In genomic region chrX:10877087-10877935, dm6 we compare ENCODE assay signal across 1 fruit fly cellular context.
TF ChIP-seq lines count a peak whose summit lies in the region.

Gene CG1637 (minus strand): TSS chrX:10877893.

TF ChIP-seq in whole organism, embryonic, 481 proteins besides CTCF, POLR2A, EP300 and RAD21 (continued from another document and continues in another):
- no peak for TF ChIP-seq CG7839 (tag; optimal IDR thresholded peaks at IDR 0.05; lab: Kevin White, UChicago)
- no peak for TF ChIP-seq h (optimal IDR thresholded peaks at IDR 0.05; lab: Kevin White, UChicago)
- no peak for TF ChIP-seq Atf3 (GFP tag; optimal IDR thresholded peaks at IDR 0.05; lab: Kevin White, UChicago)
- no peak for TF ChIP-seq tup (GFP tag; optimal IDR thresholded peaks at IDR 0.05; lab: Kevin White, UChicago)
- TF ChIP-seq pb (GFP tag; optimal IDR thresholded peaks at IDR 0.05; lab: Kevin White, UChicago): no peak
- peak; percentile 64 for TF ChIP-seq CG2116 (GFP tag; optimal IDR thresholded peaks at IDR 0.05; lab: Kevin White, UChicago)
- TF ChIP-seq crp (GFP tag; optimal IDR thresholded peaks at IDR 0.05; lab: Kevin White, UChicago): peak in 1 of 2 experiments; percentile 25
- TF ChIP-seq CG9932 (GFP tag; IDR thresholded peaks at IDR 0.05; lab: Robert Waterston, UW): no peak
- no peak for TF ChIP-seq Hr39 (optimal IDR thresholded peaks at IDR 0.05; lab: Kevin White, UChicago)
- TF ChIP-seq CG17359 (tag; optimal IDR thresholded peaks at IDR 0.05; lab: Kevin White, UChicago): no peak
- TF ChIP-seq Dfd (GFP tag; optimal IDR thresholded peaks at IDR 0.05; lab: Kevin White, UChicago): no peak
- no peak for TF ChIP-seq BtbVII (GFP tag; optimal IDR thresholded peaks at IDR 0.05; lab: Kevin White, UChicago)
- TF ChIP-seq CG2202 (tag; optimal IDR thresholded peaks at IDR 0.05; lab: Kevin White, UChicago): peak; percentile 3
- peak; percentile 80 for TF ChIP-seq Dref (GFP tag; IDR thresholded peaks at IDR 0.05; lab: Robert Waterston, UW)
- TF ChIP-seq CrebB (tag; optimal IDR thresholded peaks at IDR 0.05; lab: Kevin White, UChicago): no peak
- TF ChIP-seq z (GFP tag; IDR thresholded peaks at IDR 0.05; lab: Robert Waterston, UW): no peak
- no peak for TF ChIP-seq psq (GFP tag; optimal IDR thresholded peaks at IDR 0.05; lab: Kevin White, UChicago)
- TF ChIP-seq CG11560 (tag; IDR thresholded peaks at IDR 0.05; lab: Robert Waterston, UW): no peak
- no peak for TF ChIP-seq CG3838 (GFP tag; optimal IDR thresholded peaks at IDR 0.05; lab: Kevin White, UChicago)
- no peak for TF ChIP-seq CG4328 (GFP tag; optimal IDR thresholded peaks at IDR 0.05; lab: Kevin White, UChicago)
- TF ChIP-seq Jarid2 (GFP tag; optimal IDR thresholded peaks at IDR 0.05; lab: Kevin White, UChicago): no peak
- no peak for TF ChIP-seq CG6683 (GFP tag; optimal IDR thresholded peaks at IDR 0.05; lab: Kevin White, UChicago)
- TF ChIP-seq lbe (GFP tag; optimal IDR thresholded peaks at IDR 0.05; lab: Kevin White, UChicago): no peak
- TF ChIP-seq CG2889 (GFP tag; IDR thresholded peaks at IDR 0.05; lab: Robert Waterston, UW): no peak
- peak; percentile 32; the same call in 1 of the 3 replicates for TF ChIP-seq Doc3 (GFP tag; IDR thresholded peaks at IDR 0.05; lab: Robert Waterston, UW; ENCODE audit: partially characterized antibody)
- no peak for TF ChIP-seq ab (GFP tag; optimal IDR thresholded peaks at IDR 0.05; lab: Kevin White, UChicago)
- TF ChIP-seq NFAT (GFP tag; IDR thresholded peaks at IDR 0.05; lab: Robert Waterston, UW): no peak
- TF ChIP-seq Sox100B (GFP tag; optimal IDR thresholded peaks at IDR 0.05; lab: Kevin White, UChicago): no peak
- no peak for TF ChIP-seq Ravus (GFP tag; IDR thresholded peaks at IDR 0.05; lab: Robert Waterston, UW)
- TF ChIP-seq dmrt99B (tag; optimal IDR thresholded peaks at IDR 0.05; lab: Kevin White, UChicago): peak; percentile 42
- TF ChIP-seq CkIIα-i1 (GFP tag; IDR thresholded peaks at IDR 0.05; lab: Robert Waterston, UW): no peak
- TF ChIP-seq Oli (tag; optimal IDR thresholded peaks at IDR 0.05; lab: Kevin White, UChicago): no peak
- no peak for TF ChIP-seq odd (GFP tag; optimal IDR thresholded peaks at IDR 0.05; lab: Kevin White, UChicago)
- 0 out of 3 replicates have a peak, but pooled peaks have one; percentile 52 for TF ChIP-seq mld (GFP tag; IDR thresholded peaks at IDR 0.05; lab: Robert Waterston, UW; ENCODE audit: partially characterized antibody)
- no peak for TF ChIP-seq ttk (GFP tag; IDR thresholded peaks at IDR 0.05; lab: Robert Waterston, UW)
- no peak for TF ChIP-seq CG8089 (GFP tag; optimal IDR thresholded peaks at IDR 0.05; lab: Kevin White, UChicago)
- no peak for TF ChIP-seq CG11696 (GFP tag; IDR thresholded peaks at IDR 0.05; lab: Robert Waterston, UW)
- no peak for TF ChIP-seq CG6272 (GFP tag; IDR thresholded peaks at IDR 0.05; lab: Robert Waterston, UW)
- peak; percentile 32 for TF ChIP-seq Med (GFP tag; lab: Kevin White, UChicago)
- no peak for TF ChIP-seq fd3F (GFP tag; optimal IDR thresholded peaks at IDR 0.05; lab: Kevin White, UChicago)
- TF ChIP-seq CG31224 (GFP tag; IDR thresholded peaks at IDR 0.05; lab: Robert Waterston, UW): no peak
- TF ChIP-seq Stat92E (GFP tag; optimal IDR thresholded peaks at IDR 0.05; lab: Kevin White, UChicago): no peak
- TF ChIP-seq CG3726 (GFP tag; IDR thresholded peaks at IDR 0.05; lab: Robert Waterston, UW): no peak
- TF ChIP-seq Dll (GFP tag; IDR thresholded peaks at IDR 0.05; lab: Robert Waterston, UW; ENCODE audit: partially characterized antibody): peak; percentile 72
- no peak for TF ChIP-seq CHES-1-like (GFP tag; optimal IDR thresholded peaks at IDR 0.05; lab: Kevin White, UChicago)
- TF ChIP-seq bab2 (GFP tag; optimal IDR thresholded peaks at IDR 0.05; lab: Kevin White, UChicago): no peak
- peak; percentile 86; the same call in 3 of the 4 replicates for TF ChIP-seq chinmo (GFP tag; IDR thresholded peaks at IDR 0.05; lab: Robert Waterston, UW; ENCODE audit: partially characterized antibody)
- no peak for TF ChIP-seq Elba2 (GFP tag; optimal IDR thresholded peaks at IDR 0.05; lab: Kevin White, UChicago)
- TF ChIP-seq disco-r (GFP tag; optimal IDR thresholded peaks at IDR 0.05; lab: Kevin White, UChicago): no peak
- no peak for TF ChIP-seq CG4854 (GFP tag; optimal IDR thresholded peaks at IDR 0.05; lab: Kevin White, UChicago)
- TF ChIP-seq CG6813 (GFP tag; optimal IDR thresholded peaks at IDR 0.05; lab: Kevin White, UChicago): no peak
- no peak for TF ChIP-seq ap (GFP tag; IDR thresholded peaks at IDR 0.05; lab: Robert Waterston, UW)
- no peak for TF ChIP-seq CG30431 (GFP tag; optimal IDR thresholded peaks at IDR 0.05; lab: Kevin White, UChicago)
- no peak for TF ChIP-seq fd96Cb (tag; optimal IDR thresholded peaks at IDR 0.05; lab: Kevin White, UChicago)
- peak; percentile 67 for TF ChIP-seq CG6791 (GFP tag; IDR thresholded peaks at IDR 0.05; lab: Robert Waterston, UW; ENCODE audit: partially characterized antibody)
- TF ChIP-seq toy (GFP tag; IDR thresholded peaks at IDR 0.05; lab: Robert Waterston, UW): no peak
- no peak for TF ChIP-seq ci (GFP tag; IDR thresholded peaks at IDR 0.05; lab: Robert Waterston, UW)
- peak; percentile 32; the same call in 1 of the 3 replicates for TF ChIP-seq CG7963 (GFP tag; IDR thresholded peaks at IDR 0.05; lab: Robert Waterston, UW; ENCODE audit: partially characterized antibody)
- no peak for TF ChIP-seq B-H1 (GFP tag; IDR thresholded peaks at IDR 0.05; lab: Robert Waterston, UW)
- TF ChIP-seq Lpt (GFP tag; optimal IDR thresholded peaks at IDR 0.05; lab: Kevin White, UChicago): no peak
- no peak for TF ChIP-seq gce (GFP tag; IDR thresholded peaks at IDR 0.05; lab: Robert Waterston, UW)
- TF ChIP-seq hbn (GFP tag; IDR thresholded peaks at IDR 0.05; lab: Robert Waterston, UW; ENCODE audit: partially characterized antibody): peak; percentile 64
- TF ChIP-seq jing (GFP tag; optimal IDR thresholded peaks at IDR 0.05; lab: Kevin White, UChicago): no peak
- no peak for TF ChIP-seq Six4 (GFP tag; optimal IDR thresholded peaks at IDR 0.05; lab: Kevin White, UChicago)
- no peak for TF ChIP-seq Neu2 (GFP tag; optimal IDR thresholded peaks at IDR 0.05; lab: Kevin White, UChicago; ENCODE audit: borderline replicate concordance)
- TF ChIP-seq nau (GFP tag; optimal IDR thresholded peaks at IDR 0.05; lab: Kevin White, UChicago): no peak
- peak; percentile 54 for TF ChIP-seq CG34224 (GFP tag; IDR thresholded peaks at IDR 0.05; lab: Robert Waterston, UW; ENCODE audit: partially characterized antibody)
- no peak for TF ChIP-seq CG14050 (GFP tag; IDR thresholded peaks at IDR 0.05; lab: Robert Waterston, UW)
- no peak for TF ChIP-seq CG17802 (tag; optimal IDR thresholded peaks at IDR 0.05; lab: Kevin White, UChicago)
- no peak for TF ChIP-seq Nf-YB (GFP tag; optimal IDR thresholded peaks at IDR 0.05; lab: Kevin White, UChicago)
- no peak for TF ChIP-seq HmgD (GFP tag; optimal IDR thresholded peaks at IDR 0.05; lab: Kevin White, UChicago)
- TF ChIP-seq tll (GFP tag; optimal IDR thresholded peaks at IDR 0.05; lab: Kevin White, UChicago): no peak
- no peak for TF ChIP-seq CG8478 (optimal IDR thresholded peaks at IDR 0.05; lab: Kevin White, UChicago)
- TF ChIP-seq CG15479 (GFP tag; optimal IDR thresholded peaks at IDR 0.05; lab: Kevin White, UChicago): no peak
- peak; percentile 45 for TF ChIP-seq inv (GFP tag; IDR thresholded peaks at IDR 0.05; lab: Robert Waterston, UW; ENCODE audit: partially characterized antibody)
- TF ChIP-seq cg (GFP tag; optimal IDR thresholded peaks at IDR 0.05; lab: Kevin White, UChicago): no peak
- TF ChIP-seq CG13424 (tag; optimal IDR thresholded peaks at IDR 0.05; lab: Kevin White, UChicago): no peak
- 0 out of 3 replicates have a peak, but pooled peaks have one; percentile 8 for TF ChIP-seq row (GFP tag; IDR thresholded peaks at IDR 0.05; lab: Robert Waterston, UW)
- TF ChIP-seq CG9727 (GFP tag; optimal IDR thresholded peaks at IDR 0.05; lab: Kevin White, UChicago): peak; percentile 21
- TF ChIP-seq Usf (GFP tag; optimal IDR thresholded peaks at IDR 0.05; lab: Kevin White, UChicago): no peak
- peak; percentile 42 for TF ChIP-seq CG15514 (GFP tag; optimal IDR thresholded peaks at IDR 0.05; lab: Kevin White, UChicago)
- TF ChIP-seq nerfin-2 (GFP tag; IDR thresholded peaks at IDR 0.05; lab: Robert Waterston, UW; ENCODE audit: partially characterized antibody): no peak
- no peak for TF ChIP-seq CG7987 (GFP tag; optimal IDR thresholded peaks at IDR 0.05; lab: Kevin White, UChicago)
- no peak for TF ChIP-seq Ptx1 (GFP tag; IDR thresholded peaks at IDR 0.05; lab: Robert Waterston, UW)
- no peak for TF ChIP-seq NK7.1 (GFP tag; optimal IDR thresholded peaks at IDR 0.05; lab: Kevin White, UChicago)
- TF ChIP-seq CG6175 (GFP tag; IDR thresholded peaks at IDR 0.05; lab: Robert Waterston, UW): no peak
- peak; percentile 52 for TF ChIP-seq D (optimal IDR thresholded peaks at IDR 0.05; lab: Kevin White, UChicago)
- TF ChIP-seq D (GFP tag; optimal IDR thresholded peaks at IDR 0.05; lab: Kevin White, UChicago): no peak
- TF ChIP-seq abd-A (tag; optimal IDR thresholded peaks at IDR 0.05; lab: Kevin White, UChicago): no peak
- TF ChIP-seq Doc2 (GFP tag; IDR thresholded peaks at IDR 0.05; lab: Robert Waterston, UW): no peak
- TF ChIP-seq CG16813 (GFP tag; IDR thresholded peaks at IDR 0.05; lab: Robert Waterston, UW; ENCODE audit: partially characterized antibody): peak; percentile 68
- TF ChIP-seq sob (GFP tag; IDR thresholded peaks at IDR 0.05; lab: Robert Waterston, UW): no peak
- peak; percentile 44; the same call in 1 of the 2 replicates for TF ChIP-seq vvl (GFP tag; IDR thresholded peaks at IDR 0.05; lab: Robert Waterston, UW)
- TF ChIP-seq caup (GFP tag; optimal IDR thresholded peaks at IDR 0.05; lab: Kevin White, UChicago; ENCODE audit: severe bottlenecking): no peak
- TF ChIP-seq zen2 (GFP tag; IDR thresholded peaks at IDR 0.05; lab: Robert Waterston, UW; ENCODE audit: partially characterized antibody): peak; percentile 66
- no peak for TF ChIP-seq HLHmδ (GFP tag; optimal IDR thresholded peaks at IDR 0.05; lab: Kevin White, UChicago)
- TF ChIP-seq pan (optimal IDR thresholded peaks at IDR 0.05; lab: Kevin White, UChicago): no peak
- TF ChIP-seq pan (GFP tag; optimal IDR thresholded peaks at IDR 0.05 in 1 of 2, IDR thresholded peaks at IDR 0.05 in 1 of 2): no peak
- TF ChIP-seq CG13624 (GFP tag; optimal IDR thresholded peaks at IDR 0.05; lab: Kevin White, UChicago): no peak
- peak; percentile 78 for TF ChIP-seq CG13287 (GFP tag; IDR thresholded peaks at IDR 0.05; lab: Robert Waterston, UW; ENCODE audit: partially characterized antibody)
- no peak for TF ChIP-seq Antp (GFP tag; optimal IDR thresholded peaks at IDR 0.05; lab: Kevin White, UChicago)
- TF ChIP-seq CG10462 (GFP tag; optimal IDR thresholded peaks at IDR 0.05; lab: Kevin White, UChicago): no peak
- TF ChIP-seq lilli (GFP tag; optimal IDR thresholded peaks at IDR 0.05; lab: Kevin White, UChicago): no peak
- no peak for TF ChIP-seq crol (GFP tag; IDR thresholded peaks at IDR 0.05; lab: Robert Waterston, UW)
- no peak for TF ChIP-seq hth (optimal IDR thresholded peaks at IDR 0.05; lab: Kevin White, UChicago)
- no peak for TF ChIP-seq sd (tag; optimal IDR thresholded peaks at IDR 0.05; lab: Kevin White, UChicago)
- TF ChIP-seq CG6765 (GFP tag; optimal IDR thresholded peaks at IDR 0.05; lab: Kevin White, UChicago): no peak
- no peak for TF ChIP-seq wdn (GFP tag; IDR thresholded peaks at IDR 0.05; lab: Robert Waterston, UW)
- TF ChIP-seq unc-4 (GFP tag; IDR thresholded peaks at IDR 0.05; lab: Robert Waterston, UW; ENCODE audit: partially characterized antibody): peak; percentile 65
- TF ChIP-seq peb (GFP tag; IDR thresholded peaks at IDR 0.05; lab: Robert Waterston, UW): no peak
- TF ChIP-seq grn (GFP tag; optimal IDR thresholded peaks at IDR 0.05; lab: Kevin White, UChicago): no peak
- no peak for TF ChIP-seq seq (GFP tag; IDR thresholded peaks at IDR 0.05; lab: Robert Waterston, UW)
- TF ChIP-seq CG14860 (GFP tag; IDR thresholded peaks at IDR 0.05; lab: Robert Waterston, UW; ENCODE audit: partially characterized antibody): peak; percentile 57; the same call in 1 of the 3 replicates
- no peak for TF ChIP-seq CG18476 (GFP tag; optimal IDR thresholded peaks at IDR 0.05; lab: Kevin White, UChicago)
- peak; percentile 82 for TF ChIP-seq gfzf (GFP tag; optimal IDR thresholded peaks at IDR 0.05; lab: Kevin White, UChicago)
- TF ChIP-seq CG12769 (tag; optimal IDR thresholded peaks at IDR 0.05; lab: Kevin White, UChicago): no peak
- peak; percentile 35 for TF ChIP-seq trem (tag; optimal IDR thresholded peaks at IDR 0.05; lab: Kevin White, UChicago)
- no peak for TF ChIP-seq insv (GFP tag; optimal IDR thresholded peaks at IDR 0.05; lab: Kevin White, UChicago)
- TF ChIP-seq tna (GFP tag; IDR thresholded peaks at IDR 0.05; lab: Robert Waterston, UW; ENCODE audit: partially characterized antibody): 0 out of 2 replicates have a peak, but pooled peaks have one; percentile 33
- TF ChIP-seq YL-1 (GFP tag; optimal IDR thresholded peaks at IDR 0.05; lab: Kevin White, UChicago): peak; percentile 4
- no peak for TF ChIP-seq CG32767 (GFP tag; IDR thresholded peaks at IDR 0.05; lab: Robert Waterston, UW)
- TF ChIP-seq Mes4 (GFP tag; optimal IDR thresholded peaks at IDR 0.05; lab: Kevin White, UChicago): no peak
- TF ChIP-seq Hr3 (GFP tag; optimal IDR thresholded peaks at IDR 0.05; lab: Kevin White, UChicago): no peak
- TF ChIP-seq CG8765 (GFP tag; IDR thresholded peaks at IDR 0.05; lab: Robert Waterston, UW): no peak
- TF ChIP-seq Gug (GFP tag; IDR thresholded peaks at IDR 0.05; lab: Robert Waterston, UW): no peak
- no peak for TF ChIP-seq Poxn (GFP tag; IDR thresholded peaks at IDR 0.05; lab: Robert Waterston, UW)
- no peak for TF ChIP-seq prd (optimal IDR thresholded peaks at IDR 0.05; lab: Kevin White, UChicago)
- TF ChIP-seq prd (GFP tag; IDR thresholded peaks at IDR 0.05; lab: Robert Waterston, UW): no peak
- TF ChIP-seq bsh (GFP tag; optimal IDR thresholded peaks at IDR 0.05; lab: Kevin White, UChicago): peak in 1 of 2 experiments; percentile 24
- no peak for TF ChIP-seq CG9817 (tag; optimal IDR thresholded peaks at IDR 0.05; lab: Kevin White, UChicago)
- peak; percentile 62 for TF ChIP-seq zf30C (GFP tag; optimal IDR thresholded peaks at IDR 0.05; lab: Kevin White, UChicago)
- no peak for TF ChIP-seq mirr (GFP tag; optimal IDR thresholded peaks at IDR 0.05; lab: Kevin White, UChicago)
- peak; percentile 50 for TF ChIP-seq CG1603 (tag; optimal IDR thresholded peaks at IDR 0.05; lab: Kevin White, UChicago)
- no peak for TF ChIP-seq shn (GFP tag; optimal IDR thresholded peaks at IDR 0.05; lab: Kevin White, UChicago)
- no peak for TF ChIP-seq GATAe (GFP tag; conservative IDR thresholded peaks at IDR 0.05; lab: Robert Waterston, UW)
